Worm (Caenorhabditis elegans) whole organism, dauer: ENCODE measurements around the gene ptp-3.

Experiments used
- unc-62 ChIP-seq: sonication (generic microtip); optimal IDR thresholded peaks from 2 replicates; lab custom pipeline; 2017; ENCODE audit warnings: missing biosample characterization, missing genetic modification reagents, missing genetic modification characterization

ptp-3 gene

DNA sequence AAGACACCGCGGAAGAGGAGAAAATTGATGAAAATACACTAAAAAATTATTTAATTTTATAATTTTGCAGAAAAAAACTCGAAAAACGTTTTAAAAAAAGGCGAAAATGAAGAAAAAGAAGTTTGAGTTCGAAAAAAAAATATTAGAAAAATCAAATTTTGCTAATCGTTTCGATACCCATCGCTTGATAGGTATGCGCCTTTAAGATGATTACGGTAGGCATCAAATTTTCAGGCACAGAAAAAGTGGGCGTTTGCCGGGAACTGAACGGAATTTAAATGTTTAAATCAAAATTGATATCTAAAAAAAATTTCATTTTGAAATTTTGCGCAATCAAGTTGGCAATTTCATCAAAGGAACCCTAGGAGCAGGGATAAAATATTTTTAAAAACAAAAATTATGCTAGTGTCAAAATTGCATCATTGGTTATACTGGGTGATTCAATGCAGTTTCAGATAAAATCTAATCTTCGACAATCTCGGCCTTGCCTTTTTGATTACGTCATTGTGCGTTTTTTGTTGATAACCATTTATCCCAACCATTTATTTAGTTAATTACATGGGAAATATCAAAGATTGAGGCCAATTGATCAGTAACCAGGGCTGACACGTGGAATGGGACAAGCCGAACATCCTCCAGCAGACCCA is 68.3 kb downstream of the ptp-3 start:
- no peak for TF ChIP-seq unc-62

- no peak for TF ChIP-seq unc-62
Measured at ce11 chrII:11044193-11044568, 68.8 kb downstream of the ptp-3 start.

ce11 chrII:11045872-11046271 is 70.5 kb downstream of the ptp-3 start, which contains the start of gene col-83:
TSS of gene col-83 (minus strand) at chrII:11045972.
- no peak for TF ChIP-seq unc-62

DNA sequence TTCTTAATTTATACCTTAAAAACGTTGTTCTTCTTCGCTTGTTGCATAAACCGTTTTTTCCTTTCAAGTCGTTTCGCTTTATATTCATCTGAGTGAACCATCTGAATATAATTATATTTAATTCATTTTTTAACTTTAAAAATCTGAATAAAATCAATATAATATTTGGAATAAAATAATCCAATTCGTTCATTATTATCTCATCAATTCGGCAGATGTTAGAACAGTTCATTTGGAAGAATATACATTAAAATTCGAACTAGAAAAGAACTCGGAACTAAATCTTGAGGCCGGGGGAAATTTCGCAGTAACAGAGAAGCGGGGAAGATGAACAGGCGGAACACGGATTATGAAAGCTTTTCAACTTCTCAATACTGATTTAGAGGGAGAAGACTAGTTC is 73.6 kb downstream of the ptp-3 start, which contains the start of gene F33A8.4:
Gene F33A8.4, minus strand, starts transcription at position 101 of the 400 bp plus-strand sequence.
- no peak for TF ChIP-seq unc-62

- TF ChIP-seq unc-62 = no peak
Measured at ce11 chrII:11049876-11050275, 74.5 kb downstream of the ptp-3 start, which contains the start of the genes sdhd-1 and ilkp-1. TSS of gene sdhd-1 (minus strand) at chrII:11049913. TSS of gene ilkp-1 (plus strand) at chrII:11050255.

DNA sequence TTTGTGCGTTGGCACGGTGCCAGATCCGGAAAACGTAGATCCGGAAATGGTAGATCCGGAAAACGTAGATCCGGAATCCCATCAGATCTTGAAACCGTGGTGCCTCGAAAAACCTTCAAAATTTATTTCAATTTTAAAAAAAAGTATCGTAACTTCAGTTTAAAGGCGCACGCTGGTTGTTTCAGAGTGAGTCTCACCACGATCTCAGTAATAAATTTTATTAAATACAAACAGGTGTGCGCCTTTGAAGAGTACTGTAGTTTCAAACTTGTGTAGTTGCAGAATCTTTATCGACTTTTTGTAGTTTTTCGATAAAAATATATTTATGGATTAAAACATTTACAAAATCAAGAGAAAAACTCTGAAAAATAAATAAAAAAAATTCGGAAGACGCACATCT is 75.3 kb downstream of the ptp-3 start:
- TF ChIP-seq unc-62 = no peak

DNA sequence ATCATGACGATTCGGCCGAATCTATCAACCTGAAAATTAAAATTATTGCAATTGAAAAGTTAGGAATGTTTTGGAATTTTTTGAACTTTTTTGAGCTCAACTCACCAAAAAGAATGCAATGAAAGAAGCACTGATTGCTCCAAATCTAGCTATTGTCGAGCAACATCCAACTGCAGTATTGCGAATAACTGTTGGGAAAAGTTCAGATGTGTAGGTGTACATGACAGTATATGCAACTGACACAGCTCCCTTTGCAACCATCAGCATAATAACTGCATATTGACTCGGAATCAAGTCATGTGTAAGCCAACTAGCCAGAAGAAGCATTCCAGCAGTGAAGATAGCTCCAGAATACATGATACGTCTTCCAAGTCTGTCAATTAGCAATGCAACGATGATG is 77.2 kb downstream of the ptp-3 start:
- no peak for TF ChIP-seq unc-62

- TF ChIP-seq unc-62 = no peak
Measured at ce11 chrII:11055223-11055622, 79.9 kb downstream of the ptp-3 start, which contains the start of gene F45E10.2. TSS of gene F45E10.2 (minus strand) at chrII:11055323.

- no peak for TF ChIP-seq unc-62
Measured at ce11 chrII:11057256-11057655, 81.9 kb downstream of the ptp-3 start.
